Fruit fly (Drosophila melanogaster): Measurements from ENCODE around the gene GAA1.

GAA1 gene

DNA sequence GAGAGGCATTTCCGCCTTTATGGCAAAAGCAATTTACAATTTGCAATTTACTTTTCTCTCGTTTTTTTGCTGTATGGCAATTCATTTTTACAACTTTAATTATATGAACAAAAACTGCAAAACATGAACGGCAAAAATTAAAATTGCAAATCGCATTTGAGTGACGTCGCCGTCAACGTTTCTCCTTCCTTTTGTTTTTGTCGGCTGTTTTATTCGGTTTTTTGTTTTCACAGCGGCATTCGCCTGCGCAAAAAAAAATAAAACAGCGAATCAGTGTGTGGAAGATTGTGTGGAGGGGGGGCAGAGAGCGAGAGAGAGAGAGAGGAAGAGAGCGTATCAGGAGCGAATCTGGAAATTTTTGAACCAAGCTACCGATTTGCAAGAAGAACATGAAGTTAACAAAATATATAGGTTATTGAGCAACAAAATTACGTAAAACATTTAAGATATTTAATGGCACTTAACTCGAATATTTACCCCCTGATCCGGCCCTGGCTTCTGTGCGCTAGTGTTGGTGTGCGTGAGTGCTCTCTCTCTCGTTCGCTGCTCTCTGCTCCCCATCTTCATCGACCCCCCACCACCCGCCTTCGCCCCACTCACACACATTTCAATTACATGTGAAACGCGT is 45.5 kb upstream of the GAA1 start (continued):
- peak; percentile 99 for TF ChIP-seq dpn (GFP tag; optimal IDR thresholded peaks at IDR 0.05)
- TF ChIP-seq gcm (GFP tag; optimal IDR thresholded peaks at IDR 0.05) = peak; percentile 96
- TF ChIP-seq sr (GFP tag; IDR thresholded peaks at IDR 0.05) = peak; percentile 96
- peak; percentile 91 for TF ChIP-seq Neu2 (GFP tag; optimal IDR thresholded peaks at IDR 0.05; ENCODE audit: borderline replicate concordance)
- peak; percentile 98 for TF ChIP-seq ems (GFP tag; optimal IDR thresholded peaks at IDR 0.05)
- peak; percentile 99 for TF ChIP-seq tgo (GFP tag; IDR thresholded peaks at IDR 0.05)
- peak; percentile 99 for TF ChIP-seq CrebB (tag; optimal IDR thresholded peaks at IDR 0.05)
- peak; percentile 75; the same call in 2 of the 3 replicates for TF ChIP-seq z (GFP tag; IDR thresholded peaks at IDR 0.05)
- peak; percentile 98 for TF ChIP-seq pb (GFP tag; optimal IDR thresholded peaks at IDR 0.05)
- peak; percentile 98 for TF ChIP-seq kay (GFP tag; optimal IDR thresholded peaks at IDR 0.05)
- peak; percentile 66 for TF ChIP-seq hbn (GFP tag; IDR thresholded peaks at IDR 0.05; ENCODE audit: partially characterized antibody)
- TF ChIP-seq slbo (GFP tag; IDR thresholded peaks at IDR 0.05) = peak; percentile 100
- TF ChIP-seq Opbp (GFP tag; IDR thresholded peaks at IDR 0.05; ENCODE audit: partially characterized antibody) = peak; percentile 96
- peak; percentile 67 for TF ChIP-seq fd102C (GFP tag; optimal IDR thresholded peaks at IDR 0.05)
- TF ChIP-seq CG3407 (GFP tag; optimal IDR thresholded peaks at IDR 0.05) = peak; percentile 97
- peak; percentile 99 for TF ChIP-seq CG1603 (tag; optimal IDR thresholded peaks at IDR 0.05)
- TF ChIP-seq prd (optimal IDR thresholded peaks at IDR 0.05) = no peak
- TF ChIP-seq prd (GFP tag; IDR thresholded peaks at IDR 0.05) = peak; percentile 100
- TF ChIP-seq zen2 (GFP tag; IDR thresholded peaks at IDR 0.05; ENCODE audit: partially characterized antibody) = no peak
- TF ChIP-seq CG13287 (GFP tag; IDR thresholded peaks at IDR 0.05; ENCODE audit: partially characterized antibody) = peak; percentile 77
- TF ChIP-seq fd96Cb (tag; optimal IDR thresholded peaks at IDR 0.05) = peak; percentile 99
- peak; percentile 99 for TF ChIP-seq Rx (GFP tag; IDR thresholded peaks at IDR 0.05)
- peak; percentile 97 for TF ChIP-seq CG13123 (GFP tag; optimal IDR thresholded peaks at IDR 0.05)
- peak; percentile 98 for TF ChIP-seq zfh2 (GFP tag; optimal IDR thresholded peaks at IDR 0.05)
- TF ChIP-seq sc (optimal IDR thresholded peaks at IDR 0.05) = no peak
- TF ChIP-seq sc (GFP tag; optimal IDR thresholded peaks at IDR 0.05) = peak; percentile 94
- peak; percentile 98 for TF ChIP-seq PHDP (tag; optimal IDR thresholded peaks at IDR 0.05)
- TF ChIP-seq E2f1 (GFP tag; IDR thresholded peaks at IDR 0.05) = peak; percentile 99
- TF ChIP-seq croc (GFP tag; conservative IDR thresholded peaks at IDR 0.05) = peak; percentile 99
- peak; percentile 99 for TF ChIP-seq CG16863 (GFP tag; optimal IDR thresholded peaks at IDR 0.05)
- TF ChIP-seq schlank (tag; optimal IDR thresholded peaks at IDR 0.05) = peak; percentile 99
- TF ChIP-seq wdn (GFP tag; IDR thresholded peaks at IDR 0.05) = peak; percentile 99
- TF ChIP-seq CG9609 (GFP tag; optimal IDR thresholded peaks at IDR 0.05) = peak; percentile 99
- TF ChIP-seq CG34422 (GFP tag; IDR thresholded peaks at IDR 0.05) = peak; percentile 99
- TF ChIP-seq stc (GFP tag; IDR thresholded peaks at IDR 0.05) = peak; percentile 99
- peak; percentile 98 for TF ChIP-seq jigr1 (GFP tag; IDR thresholded peaks at IDR 0.05)
- peak; percentile 100 for TF ChIP-seq CG10366 (GFP tag; IDR thresholded peaks at IDR 0.05)
- TF ChIP-seq pzg (GFP tag; optimal IDR thresholded peaks at IDR 0.05) = peak; percentile 45
- peak; percentile 99 for TF ChIP-seq ab (GFP tag; optimal IDR thresholded peaks at IDR 0.05)
- TF ChIP-seq CG30403 (GFP tag; optimal IDR thresholded peaks at IDR 0.05) = peak; percentile 99
- peak; percentile 78 for TF ChIP-seq HLH4C (GFP tag; IDR thresholded peaks at IDR 0.05; ENCODE audit: partially characterized antibody)
- peak; percentile 86 for TF ChIP-seq knrl (GFP tag; IDR thresholded peaks at IDR 0.05; ENCODE audit: partially characterized antibody)
- TF ChIP-seq sim (GFP tag; IDR thresholded peaks at IDR 0.05) = peak; percentile 95
- TF ChIP-seq zf30C (GFP tag; optimal IDR thresholded peaks at IDR 0.05) = peak; percentile 31
- no peak for TF ChIP-seq usp (GFP tag; optimal IDR thresholded peaks at IDR 0.05)
- TF ChIP-seq CkIIα-i1 (GFP tag; IDR thresholded peaks at IDR 0.05) = peak; percentile 97
- peak; percentile 67 for TF ChIP-seq CG7745 (tag; optimal IDR thresholded peaks at IDR 0.05)
- TF ChIP-seq CG10565 (GFP tag; optimal IDR thresholded peaks at IDR 0.05) = peak; percentile 86
- TF ChIP-seq CG12236 (GFP tag; optimal IDR thresholded peaks at IDR 0.05) = peak; percentile 100
- TF ChIP-seq Myb (GFP tag; optimal IDR thresholded peaks at IDR 0.05) = peak; percentile 94
- no peak for TF ChIP-seq cad (GFP tag; optimal IDR thresholded peaks at IDR 0.05)

Measured in whole organism, embryonic.